Fruit fly (Drosophila melanogaster) whole organism, embryonic: ENCODE data around the gene Reg-2.
A peak's percentile ranks its signal among the peaks of the same experiment; 100 is the strongest.

ENCODE experiments used
- Adf1 ChIP-seq: fragments of 200-800 bp; sonication (Bioruptor generic); IDR thresholded peaks from 2 replicates; pipeline ENCODE4 v1.3.6; 2022; ENCODE audit warnings: missing biosample characterization, missing genetic modification characterization
- CG10147 ChIP-seq: fragments of 200-800 bp; sonication (Bioruptor generic); optimal IDR thresholded peaks from 2 replicates; lab custom pipeline; 2019; ENCODE audit warnings: missing biosample characterization, mild to moderate bottlenecking, missing genetic modification characterization, moderate library complexity
- CG13775 ChIP-seq: fragments of 200-800 bp; sonication (Bioruptor generic); optimal IDR thresholded peaks from 3 replicates; lab custom pipeline; 2017; ENCODE audit warnings: missing biosample characterization, mild to moderate bottlenecking, missing genetic modification characterization
- CG15479 ChIP-seq: fragments of 200-800 bp; sonication (Bioruptor generic); optimal IDR thresholded peaks from 3 replicates; lab custom pipeline; 2019; ENCODE audit warnings: missing biosample characterization, mild to moderate bottlenecking, missing genetic modification characterization, moderate library complexity
- CG16863 ChIP-seq: fragments of 200-800 bp; sonication (Bioruptor generic); optimal IDR thresholded peaks from 3 replicates; lab custom pipeline; 2016; ENCODE audit warnings: missing biosample characterization, missing genetic modification characterization
- CG17361 ChIP-seq: fragments of 200-800 bp; sonication (Bioruptor generic); IDR thresholded peaks from 3 replicates; pipeline ENCODE4 v1.3.6; 2022; ENCODE audit warnings: missing biosample characterization, missing genetic modification characterization
- CG17385 ChIP-seq: fragments of 200-800 bp; sonication (Bioruptor generic); optimal IDR thresholded peaks from 3 replicates; lab custom pipeline; 2018; ENCODE audit warnings: missing biosample characterization, mild to moderate bottlenecking, missing genetic modification characterization
- CG17912 ChIP-seq: fragments of 200-800 bp; sonication (Bioruptor generic); optimal IDR thresholded peaks from 2 replicates; lab custom pipeline; 2018; ENCODE audit warnings: missing biosample characterization, mild to moderate bottlenecking, missing genetic modification characterization
- CG18011 ChIP-seq: fragments of 200-800 bp; sonication (Bioruptor generic); optimal IDR thresholded peaks from 2 replicates; lab custom pipeline; 2017; ENCODE audit warnings: missing biosample characterization, missing genetic modification characterization, mild to moderate bottlenecking, moderate library complexity, missing genotype
- CG18764 ChIP-seq: fragments of 200-800 bp; sonication (Bioruptor generic); optimal IDR thresholded peaks from 3 replicates; lab custom pipeline; 2016; ENCODE audit warnings: missing biosample characterization, missing genetic modification characterization
- CG2202 ChIP-seq: fragments of 200-800 bp; sonication (Bioruptor generic); optimal IDR thresholded peaks from 2 replicates; lab custom pipeline; 2018; ENCODE audit warnings: missing biosample characterization, mild to moderate bottlenecking, missing genetic modification characterization
- CG2678 ChIP-seq: fragments of 200-800 bp; sonication (Bioruptor generic); optimal IDR thresholded peaks from 3 replicates; lab custom pipeline; 2019; ENCODE audit warnings: missing biosample characterization, mild to moderate bottlenecking, missing genetic modification characterization, moderate library complexity
- CG30431 ChIP-seq: fragments of 200-800 bp; sonication (Bioruptor generic); optimal IDR thresholded peaks from 2 replicates; lab custom pipeline; 2017; ENCODE audit warnings: missing biosample characterization, missing genetic modification characterization
- CG3163 ChIP-seq: fragments of 200-800 bp; sonication (Bioruptor generic); optimal IDR thresholded peaks from 3 replicates; lab custom pipeline; 2016; ENCODE audit warnings: missing biosample characterization, missing genetic modification characterization
- CG33557 ChIP-seq: fragments of 200-800 bp; sonication (Bioruptor generic); optimal IDR thresholded peaks from 2 replicates; lab custom pipeline; 2019; ENCODE audit warnings: missing biosample characterization, mild to moderate bottlenecking, missing genetic modification characterization, moderate library complexity
- CG34376 ChIP-seq: fragments of 200-800 bp; sonication (Bioruptor generic); optimal IDR thresholded peaks from 2 replicates; lab custom pipeline; 2018; ENCODE audit warnings: missing biosample characterization, mild to moderate bottlenecking, missing genetic modification characterization
- CG3847 ChIP-seq: fragments of 200-800 bp; sonication (Bioruptor generic); IDR thresholded peaks from 2 replicates; pipeline ENCODE4 v1.3.6; 2022; ENCODE audit warnings: missing biosample characterization, missing genetic modification characterization
- CG4282 ChIP-seq: fragments of 200-800 bp; sonication (Bioruptor generic); optimal IDR thresholded peaks from 2 replicates; lab custom pipeline; 2016; ENCODE audit warnings: missing biosample characterization, missing genetic modification characterization
- CG8089 ChIP-seq: fragments of 200-800 bp; sonication (Bioruptor generic); optimal IDR thresholded peaks from 3 replicates; lab custom pipeline; 2016; ENCODE audit warnings: missing biosample characterization, missing genetic modification characterization
- CG8290 ChIP-seq, 3 experiments: fragments of 200-800 bp; sonication (Bioruptor generic); optimal IDR thresholded peaks; 2 replicates each; lab custom pipeline; 2016 to 2019; ENCODE audit warnings: missing biosample characterization in 3 of 3, missing genetic modification characterization in 3 of 3, mild to moderate bottlenecking in 2 of 3, moderate library complexity in 1 of 3
- CoRest ChIP-seq: fragments of 200-800 bp; sonication (Bioruptor generic); optimal IDR thresholded peaks from 3 replicates; lab custom pipeline; 2018; ENCODE audit warnings: missing biosample characterization, mild to moderate bottlenecking, missing genetic modification characterization, moderate library complexity
- D ChIP-seq, 2 experiments: fragments of 200-800 bp in 1 of 2; fragments of >200 bp in 1 of 2; sonication (Bioruptor generic) in 1 of 2; optimal IDR thresholded peaks; 2 replicates in 1 of 2; 3 replicates in 1 of 2; lab custom pipeline; 2017; ENCODE audit warnings: mild to moderate bottlenecking in 1 of 2, missing biosample characterization in 1 of 2, missing genetic modification characterization in 1 of 2, missing genetic modification reagents in 1 of 2
- Deaf1 ChIP-seq: fragments of 200-800 bp; optimal IDR thresholded peaks from 3 replicates; lab custom pipeline; 2019; ENCODE audit warnings: missing biosample characterization, mild to moderate bottlenecking, missing genetic modification characterization, moderate library complexity
- Dip2 ChIP-seq: fragments of 200-800 bp; sonication (Bioruptor generic); IDR thresholded peaks from 2 replicates; pipeline ENCODE4 v1.3.6; 2022; ENCODE audit warnings: missing biosample characterization, missing genetic modification characterization
- Fer3 ChIP-seq: fragments of 200-800 bp; sonication (Bioruptor generic); optimal IDR thresholded peaks from 2 replicates; lab custom pipeline; 2018; ENCODE audit warnings: missing biosample characterization, mild to moderate bottlenecking, missing genetic modification characterization, moderate library complexity
- Kr ChIP-seq: fragments of 200-800 bp; sonication (Bioruptor generic); optimal IDR thresholded peaks from 2 replicates; lab custom pipeline; 2017; ENCODE audit warnings: missing biosample characterization, mild to moderate bottlenecking, missing genetic modification characterization
- Lim3 ChIP-seq: fragments of 200-800 bp; sonication (Bioruptor generic); IDR thresholded peaks from 2 replicates; pipeline ENCODE4 v1.3.6; 2022; ENCODE audit warnings: missing biosample characterization, missing genetic modification characterization
- NK7.1 ChIP-seq: fragments of 200-800 bp; sonication (Bioruptor generic); optimal IDR thresholded peaks from 3 replicates; lab custom pipeline; 2016; ENCODE audit warnings: missing biosample characterization, missing genetic modification characterization
- Neu2 ChIP-seq: fragments of 200-800 bp; sonication (Bioruptor generic); optimal IDR thresholded peaks from 3 replicates; lab custom pipeline; 2016; ENCODE audit warnings: missing biosample characterization, missing genetic modification characterization, borderline replicate concordance
- Sin3A ChIP-seq: fragments of >200 bp; optimal IDR thresholded peaks from 2 replicates; lab custom pipeline; 2018
- YL-1 ChIP-seq: fragments of 200-800 bp; sonication (Bioruptor generic); optimal IDR thresholded peaks from 3 replicates; lab custom pipeline; 2017; ENCODE audit warnings: missing biosample characterization, mild to moderate bottlenecking, missing genetic modification characterization
- bcd ChIP-seq: fragments of 200-800 bp; sonication (Bioruptor generic); optimal IDR thresholded peaks from 2 replicates; lab custom pipeline; 2017; ENCODE audit warnings: missing biosample characterization, mild to moderate bottlenecking, missing genetic modification characterization
- br ChIP-seq: fragments of >200 bp; optimal IDR thresholded peaks from 2 replicates; lab custom pipeline; 2017
- chif ChIP-seq, 2 experiments: fragments of 200-800 bp; sonication (Bioruptor generic); optimal IDR thresholded peaks; 3 replicates each; lab custom pipeline; 2016; ENCODE audit warnings: missing biosample characterization in 2 of 2, missing genetic modification characterization in 2 of 2
- corto ChIP-seq: fragments of 200-800 bp; sonication (Bioruptor generic); optimal IDR thresholded peaks from 2 replicates; lab custom pipeline; 2016; ENCODE audit warnings: missing biosample characterization, mild to moderate bottlenecking, missing genetic modification characterization, moderate library complexity
- crol ChIP-seq: fragments of 200-800 bp; sonication (Bioruptor generic); IDR thresholded peaks from 2 replicates; pipeline ENCODE4 v1.3.6; 2022; ENCODE audit warnings: missing biosample characterization, missing genetic modification characterization
- da ChIP-seq: fragments of 200-800 bp; sonication (Bioruptor generic); optimal IDR thresholded peaks from 2 replicates; lab custom pipeline; 2016; ENCODE audit warnings: missing biosample characterization, missing genetic modification characterization
- en ChIP-seq: fragments of 200-800 bp; sonication (Bioruptor generic); optimal IDR thresholded peaks from 2 replicates; lab custom pipeline; 2016; ENCODE audit warnings: missing biosample characterization, missing genetic modification characterization
- insv ChIP-seq, 2 experiments: fragments of 200-800 bp; sonication (Bioruptor generic); optimal IDR thresholded peaks; 3 replicates each; lab custom pipeline; 2016 to 2018; ENCODE audit warnings: missing biosample characterization in 2 of 2, missing genetic modification characterization in 2 of 2
- ken ChIP-seq: fragments of 200-800 bp; sonication (Bioruptor generic); IDR thresholded peaks from 3 replicates; pipeline ENCODE4 v1.3.6; 2022; ENCODE audit warnings: missing biosample characterization, missing genetic modification characterization
- lola ChIP-seq, 3 experiments: fragments of >200 bp in 2 of 3; fragments of 200-800 bp in 1 of 3; sonication (Bioruptor generic) in 1 of 3; optimal IDR thresholded peaks; 2 replicates each; lab custom pipeline; 2017 to 2019; ENCODE audit warnings: missing biosample characterization in 3 of 3, missing genetic modification characterization in 3 of 3, mild to moderate bottlenecking in 1 of 3, moderate library complexity in 1 of 3
- mld ChIP-seq: fragments of 200-800 bp; sonication (Bioruptor generic); IDR thresholded peaks from 3 replicates; pipeline ENCODE4 v1.3.6; 2022; ENCODE audit warnings: missing biosample characterization, missing genetic modification characterization; ENCODE audit not compliant: partially characterized antibody
- prd ChIP-seq, 3 experiments: fragments of >200 bp in 2 of 3; fragments of 200-800 bp in 1 of 3; sonication (Bioruptor generic) in 1 of 3; optimal IDR thresholded peaks in 2 of 3; IDR thresholded peaks in 1 of 3; 2 replicates in 2 of 3; 3 replicates in 1 of 3; pipeline versions ENCODE4 v1.3.6 to Lab custom; 2017 to 2022; ENCODE audit warnings: missing biosample characterization in 1 of 3, missing genetic modification characterization in 1 of 3
- salm ChIP-seq: fragments of 200-800 bp; sonication (Bioruptor generic); optimal IDR thresholded peaks from 2 replicates; lab custom pipeline; 2018; ENCODE audit warnings: missing biosample characterization, mild to moderate bottlenecking, missing genetic modification characterization
- sens-2 ChIP-seq: fragments of 200-800 bp; sonication (Bioruptor generic); IDR thresholded peaks from 2 replicates; pipeline ENCODE4 v1.3.6; 2022; ENCODE audit warnings: missing biosample characterization, missing genetic modification characterization
- so ChIP-seq: fragments of 200-800 bp; sonication (Bioruptor generic); IDR thresholded peaks from 3 replicates; pipeline ENCODE4 v1.3.6; 2022; ENCODE audit warnings: missing biosample characterization, missing genetic modification characterization
- wek ChIP-seq: fragments of 200-800 bp; sonication (Bioruptor generic); optimal IDR thresholded peaks from 3 replicates; lab custom pipeline; 2018; ENCODE audit warnings: missing biosample characterization, mild to moderate bottlenecking, missing genetic modification characterization, moderate library complexity
- zen ChIP-seq: fragments of 200-800 bp; sonication (Bioruptor generic); optimal IDR thresholded peaks from 3 replicates; lab custom pipeline; 2018; ENCODE audit warnings: missing biosample characterization, mild to moderate bottlenecking, missing genetic modification characterization, moderate library complexity

Gene Reg-2

dm6 chr3L:627819-628601 lies 21.6 kb upstream of the Reg-2 start (continued):
- TF ChIP-seq CG3847: peak; percentile 57; the same call in 1 of the 2 replicates
- TF ChIP-seq Adf1 (GFP tag; lab: Robert Waterston, UW): peak; percentile 100
- no peak for TF ChIP-seq zen (tag; lab: Kevin White, UChicago)
- peak; percentile 30 for TF ChIP-seq CG2678 (tag; lab: Kevin White, UChicago)
- peak; percentile 11 for TF ChIP-seq Fer3 (tag; lab: Kevin White, UChicago)
- peak; percentile 14 for TF ChIP-seq CG10147 (GFP tag; lab: Kevin White, UChicago)
- no peak for TF ChIP-seq Lim3 (GFP tag; lab: Robert Waterston, UW)
- no peak for TF ChIP-seq CG33557
- peak; percentile 99 for TF ChIP-seq crol (GFP tag; lab: Robert Waterston, UW)
- TF ChIP-seq CG17361 (GFP tag; lab: Robert Waterston, UW): no peak; the same call in 2 of the 3 replicates
- TF ChIP-seq salm (tag; lab: Kevin White, UChicago): no peak
- peak in 1 of 2 experiments; percentile 11 for TF ChIP-seq chif (GFP tag; optimal IDR thresholded peaks at IDR 0.05; lab: Kevin White, UChicago)
- peak; percentile 99 for TF ChIP-seq Deaf1 (tag; lab: Kevin White, UChicago)
- TF ChIP-seq Kr (GFP tag; lab: Kevin White, UChicago): no peak
- no peak for TF ChIP-seq da (GFP tag; lab: Kevin White, UChicago)
- TF ChIP-seq CG3163 (GFP tag; lab: Kevin White, UChicago): peak; percentile 59
- TF ChIP-seq CG17385 (GFP tag; lab: Kevin White, UChicago): no peak
- TF ChIP-seq CG18011: no peak
- no peak for TF ChIP-seq Dip2 (GFP tag; lab: Robert Waterston, UW)
- peak; percentile 7 for TF ChIP-seq CG18764 (GFP tag; lab: Kevin White, UChicago)
- peak; percentile 36 for TF ChIP-seq CoRest (tag; lab: Kevin White, UChicago)
- TF ChIP-seq prd (optimal IDR thresholded peaks at IDR 0.05; lab: Kevin White, UChicago): no peak
- TF ChIP-seq prd (GFP tag; IDR thresholded peaks at IDR 0.05; lab: Robert Waterston, UW): peak; percentile 75
- peak; percentile 50 for TF ChIP-seq CG8290 (GFP tag; optimal IDR thresholded peaks at IDR 0.05; lab: Kevin White, UChicago)
- peak; percentile 12 to 71 for TF ChIP-seq CG8290 (tag; optimal IDR thresholded peaks at IDR 0.05; lab: Kevin White, UChicago)
- TF ChIP-seq mld (GFP tag; lab: Robert Waterston, UW): no peak
- TF ChIP-seq lola (GFP tag; optimal IDR thresholded peaks at IDR 0.05; lab: Kevin White, UChicago): peak in 2 of 3 experiments; percentile 33 to 84
- peak; percentile 1 for TF ChIP-seq NK7.1 (GFP tag; lab: Kevin White, UChicago)
- TF ChIP-seq so (GFP tag; lab: Robert Waterston, UW): peak; percentile 70; the same call in 1 of the 3 replicates
- TF ChIP-seq wek (GFP tag; lab: Kevin White, UChicago): no peak
- TF ChIP-seq D (optimal IDR thresholded peaks at IDR 0.05; lab: Kevin White, UChicago): no peak
- no peak for TF ChIP-seq D (GFP tag; optimal IDR thresholded peaks at IDR 0.05; lab: Kevin White, UChicago)
- TF ChIP-seq YL-1 (GFP tag; lab: Kevin White, UChicago): no peak
- TF ChIP-seq CG8089 (GFP tag; lab: Kevin White, UChicago): peak; percentile 15
- TF ChIP-seq CG17912 (GFP tag; lab: Kevin White, UChicago): peak; percentile 30
- peak; percentile 40; the same call in 1 of the 3 replicates for TF ChIP-seq ken (GFP tag; lab: Robert Waterston, UW)
- peak; percentile 22 for TF ChIP-seq CG30431 (GFP tag; lab: Kevin White, UChicago)
- no peak for TF ChIP-seq en (GFP tag; lab: Kevin White, UChicago)
- TF ChIP-seq CG4282 (GFP tag; lab: Kevin White, UChicago): no peak
- no peak for TF ChIP-seq br (lab: Kevin White, UChicago)
- peak; percentile 2 for TF ChIP-seq CG13775
- peak; percentile 20 for TF ChIP-seq CG15479 (GFP tag; lab: Kevin White, UChicago)
- TF ChIP-seq sens-2: no peak; the same call in 1 of the 2 replicates
- no peak for TF ChIP-seq Neu2
- no peak for TF ChIP-seq CG16863 (GFP tag; lab: Kevin White, UChicago)
- no peak for TF ChIP-seq corto (GFP tag; lab: Kevin White, UChicago)
- TF ChIP-seq insv (GFP tag; optimal IDR thresholded peaks at IDR 0.05; lab: Kevin White, UChicago): no peak
- no peak for TF ChIP-seq Sin3A
- TF ChIP-seq CG2202 (tag; lab: Kevin White, UChicago): peak; percentile 12
- peak; percentile 95 for TF ChIP-seq CG34376 (GFP tag; lab: Kevin White, UChicago)
- peak; percentile 19 for TF ChIP-seq bcd (GFP tag; lab: Kevin White, UChicago)
